Fruit fly (Drosophila melanogaster) whole organism, embryonic: Measurements from ENCODE around the gene LIMK1.

Experiments used
- Bdp1 ChIP-seq: fragments of 200-800 bp; sonication (Bioruptor generic); optimal IDR thresholded peaks from 3 replicates; lab custom pipeline; 2016; ENCODE audit warnings: missing biosample characterization, missing genetic modification characterization
- CG10274 ChIP-seq: fragments of 200-800 bp; sonication (Bioruptor generic); optimal IDR thresholded peaks from 3 replicates; lab custom pipeline; 2017; ENCODE audit warnings: missing biosample characterization, mild to moderate bottlenecking, missing genetic modification characterization
- CG11504 ChIP-seq: fragments of 200-800 bp; sonication (Bioruptor generic); optimal IDR thresholded peaks from 3 replicates; lab custom pipeline; 2019; ENCODE audit warnings: missing biosample characterization, mild to moderate bottlenecking, missing genetic modification characterization, moderate library complexity
- CG12299 ChIP-seq: fragments of 200-800 bp; sonication (Bioruptor generic); optimal IDR thresholded peaks from 2 replicates; lab custom pipeline; 2018; ENCODE audit warnings: missing biosample characterization, mild to moderate bottlenecking, missing genetic modification characterization
- CG13624 ChIP-seq: fragments of 200-800 bp; sonication (Bioruptor generic); optimal IDR thresholded peaks from 2 replicates; lab custom pipeline; 2016; ENCODE audit warnings: missing biosample characterization, missing genetic modification characterization
- CG13775 ChIP-seq: fragments of 200-800 bp; sonication (Bioruptor generic); optimal IDR thresholded peaks from 3 replicates; lab custom pipeline; 2017; ENCODE audit warnings: missing biosample characterization, mild to moderate bottlenecking, missing genetic modification characterization
- CG15696 ChIP-seq: fragments of 200-800 bp; sonication (Bioruptor generic); optimal IDR thresholded peaks from 2 replicates; lab custom pipeline; 2019; ENCODE audit warnings: missing biosample characterization, mild to moderate bottlenecking, missing genetic modification characterization, moderate library complexity
- CG16863 ChIP-seq: fragments of 200-800 bp; sonication (Bioruptor generic); optimal IDR thresholded peaks from 3 replicates; lab custom pipeline; 2016; ENCODE audit warnings: missing biosample characterization, missing genetic modification characterization
- CG17385 ChIP-seq: fragments of 200-800 bp; sonication (Bioruptor generic); optimal IDR thresholded peaks from 3 replicates; lab custom pipeline; 2018; ENCODE audit warnings: missing biosample characterization, mild to moderate bottlenecking, missing genetic modification characterization
- CG18011 ChIP-seq: fragments of 200-800 bp; sonication (Bioruptor generic); optimal IDR thresholded peaks from 2 replicates; lab custom pipeline; 2017; ENCODE audit warnings: missing biosample characterization, missing genetic modification characterization, mild to moderate bottlenecking, moderate library complexity, missing genotype
- CG18619 ChIP-seq: fragments of 200-800 bp; sonication (Bioruptor generic); optimal IDR thresholded peaks from 3 replicates; lab custom pipeline; 2017; ENCODE audit warnings: missing biosample characterization, mild to moderate bottlenecking, missing genetic modification characterization
- CG30431 ChIP-seq: fragments of 200-800 bp; sonication (Bioruptor generic); optimal IDR thresholded peaks from 2 replicates; lab custom pipeline; 2017; ENCODE audit warnings: missing biosample characterization, missing genetic modification characterization
- CG31224 ChIP-seq: fragments of 200-800 bp; sonication (Bioruptor generic); IDR thresholded peaks from 2 replicates; pipeline ENCODE4 v1.3.6; 2022; ENCODE audit warnings: missing biosample characterization, missing genetic modification characterization
- CG4707 ChIP-seq: fragments of 200-800 bp; sonication (Bioruptor generic); optimal IDR thresholded peaks from 2 replicates; lab custom pipeline; 2018; ENCODE audit warnings: missing biosample characterization, mild to moderate bottlenecking, missing genetic modification characterization, moderate library complexity
- CG6689 ChIP-seq: fragments of 200-800 bp; sonication (Bioruptor generic); IDR thresholded peaks from 2 replicates; pipeline ENCODE4 v1.3.6; 2022; ENCODE audit warnings: missing biosample characterization, missing genetic modification characterization
- CG6765 ChIP-seq: fragments of 200-800 bp; sonication (Bioruptor generic); optimal IDR thresholded peaks from 3 replicates; lab custom pipeline; 2017; ENCODE audit warnings: missing biosample characterization, mild to moderate bottlenecking, missing genetic modification characterization
- CG6791 ChIP-seq: fragments of 200-800 bp; sonication (Bioruptor generic); IDR thresholded peaks from 3 replicates; pipeline ENCODE4 v1.3.6; 2022; ENCODE audit warnings: missing biosample characterization, missing genetic modification characterization; ENCODE audit not compliant: partially characterized antibody
- CG7745 ChIP-seq: fragments of 200-800 bp; sonication (Bioruptor generic); optimal IDR thresholded peaks from 2 replicates; lab custom pipeline; 2018; ENCODE audit warnings: missing biosample characterization, mild to moderate bottlenecking, missing genetic modification characterization, moderate library complexity
- CG8765 ChIP-seq: fragments of 200-800 bp; sonication (Bioruptor generic); IDR thresholded peaks from 2 replicates; pipeline ENCODE4 v1.3.6; 2022; ENCODE audit warnings: missing biosample characterization, missing genetic modification characterization
- Dbx ChIP-seq: fragments of 200-800 bp; sonication (Bioruptor generic); IDR thresholded peaks from 3 replicates; pipeline ENCODE4 v1.3.6; 2022; ENCODE audit warnings: missing biosample characterization, missing genetic modification characterization
- Gsc ChIP-seq: fragments of 200-800 bp; sonication (Bioruptor generic); IDR thresholded peaks from 2 replicates; pipeline ENCODE4 v1.3.6; 2022; ENCODE audit warnings: missing biosample characterization, missing genetic modification characterization
- Hmx ChIP-seq: fragments of 200-800 bp; sonication (Bioruptor generic); optimal IDR thresholded peaks from 2 replicates; lab custom pipeline; 2016; ENCODE audit warnings: missing biosample characterization, missing genetic modification characterization
- Lpt ChIP-seq: fragments of >200 bp; optimal IDR thresholded peaks from 2 replicates; lab custom pipeline; 2018; ENCODE audit warnings: missing biosample characterization, missing genetic modification characterization
- Med ChIP-seq: fragments of 200-800 bp; sonication (Bioruptor generic); peaks from one replicate; lab custom pipeline; 2016; ENCODE audit warnings: missing biosample characterization, missing genetic modification characterization, mild to moderate bottlenecking, inconsistent platforms, moderate library complexity
- Neu2 ChIP-seq: fragments of 200-800 bp; sonication (Bioruptor generic); optimal IDR thresholded peaks from 3 replicates; lab custom pipeline; 2016; ENCODE audit warnings: missing biosample characterization, missing genetic modification characterization, borderline replicate concordance
- Optix ChIP-seq: fragments of 200-800 bp; sonication (Bioruptor generic); IDR thresholded peaks from 3 replicates; pipeline ENCODE4 v1.3.6; 2022; ENCODE audit warnings: missing biosample characterization, missing genetic modification characterization
- PHDP ChIP-seq: fragments of 200-800 bp; sonication (Bioruptor generic); optimal IDR thresholded peaks from 3 replicates; lab custom pipeline; 2018; ENCODE audit warnings: missing biosample characterization, mild to moderate bottlenecking, missing genetic modification characterization, moderate library complexity
- Vsx1 ChIP-seq: fragments of 200-800 bp; sonication (Bioruptor generic); optimal IDR thresholded peaks from 2 replicates; lab custom pipeline; 2017; ENCODE audit warnings: missing biosample characterization, mild to moderate bottlenecking, missing genetic modification characterization, missing genetic modification reagents
- Xrp1 ChIP-seq: fragments of 200-800 bp; sonication (Bioruptor generic); IDR thresholded peaks from 2 replicates; pipeline ENCODE4 v1.3.6; 2022; ENCODE audit warnings: missing biosample characterization, missing genetic modification characterization
- bigmax ChIP-seq: fragments of 200-800 bp; sonication (Bioruptor generic); optimal IDR thresholded peaks from 2 replicates; lab custom pipeline; 2018; ENCODE audit warnings: missing biosample characterization, mild to moderate bottlenecking, missing genetic modification characterization
- br ChIP-seq: fragments of >200 bp; optimal IDR thresholded peaks from 2 replicates; lab custom pipeline; 2017
- ci ChIP-seq: fragments of 200-800 bp; sonication (Bioruptor generic); IDR thresholded peaks from 3 replicates; pipeline ENCODE4 v1.3.6; 2022; ENCODE audit warnings: missing biosample characterization, missing genetic modification characterization
- dmrt99B ChIP-seq: fragments of 200-800 bp; sonication (Bioruptor generic); optimal IDR thresholded peaks from 2 replicates; lab custom pipeline; 2018; ENCODE audit warnings: missing biosample characterization, mild to moderate bottlenecking, missing genetic modification characterization, moderate library complexity
- emc ChIP-seq: fragments of 200-800 bp; sonication (Bioruptor generic); optimal IDR thresholded peaks from 2 replicates; lab custom pipeline; 2016; ENCODE audit warnings: missing biosample characterization, missing genetic modification characterization
- kah ChIP-seq: fragments of 200-800 bp; sonication (Bioruptor generic); optimal IDR thresholded peaks from 2 replicates; lab custom pipeline; 2018; ENCODE audit warnings: missing biosample characterization, mild to moderate bottlenecking, missing genetic modification characterization
- maf-S ChIP-seq: fragments of 200-800 bp; sonication (Bioruptor generic); optimal IDR thresholded peaks from 2 replicates; lab custom pipeline; 2016; ENCODE audit warnings: missing biosample characterization, missing genetic modification characterization
- oc ChIP-seq: fragments of 200-800 bp; sonication (Bioruptor generic); optimal IDR thresholded peaks from 2 replicates; lab custom pipeline; 2018; ENCODE audit warnings: missing biosample characterization, mild to moderate bottlenecking, missing genetic modification characterization, moderate library complexity
- odd ChIP-seq: fragments of 200-800 bp; sonication (Bioruptor generic); optimal IDR thresholded peaks from 2 replicates; lab custom pipeline; 2017; ENCODE audit warnings: missing biosample characterization, mild to moderate bottlenecking, missing genetic modification characterization
- pan ChIP-seq, 4 experiments: fragments of >200 bp in 3 of 4; fragments of 200-800 bp in 1 of 4; sonication (Bioruptor generic) in 1 of 4; optimal IDR thresholded peaks in 3 of 4; IDR thresholded peaks in 1 of 4; 2 replicates each; pipeline versions ENCODE4 v1.3.6 to Lab custom; 2017 to 2022; ENCODE audit warnings: missing biosample characterization in 2 of 4, missing genetic modification characterization in 2 of 4, mixed read lengths in 1 of 4
- pros ChIP-seq: fragments of 200-800 bp; sonication (Bioruptor generic); optimal IDR thresholded peaks from 3 replicates; lab custom pipeline; 2019; ENCODE audit warnings: missing biosample characterization, mild to moderate bottlenecking, missing genetic modification characterization, moderate library complexity
- salm ChIP-seq: fragments of 200-800 bp; sonication (Bioruptor generic); optimal IDR thresholded peaks from 2 replicates; lab custom pipeline; 2018; ENCODE audit warnings: missing biosample characterization, mild to moderate bottlenecking, missing genetic modification characterization
- scrt ChIP-seq: fragments of 200-800 bp; sonication (Bioruptor generic); optimal IDR thresholded peaks from 2 replicates; lab custom pipeline; 2018; ENCODE audit warnings: missing biosample characterization, mild to moderate bottlenecking, missing genetic modification characterization, moderate library complexity
- slbo ChIP-seq: fragments of 200-800 bp; sonication (Bioruptor generic); IDR thresholded peaks from 2 replicates; pipeline ENCODE4 v1.3.6; 2022; ENCODE audit warnings: missing biosample characterization, missing genetic modification characterization
- stwl ChIP-seq: fragments of 200-800 bp; sonication (Bioruptor generic); optimal IDR thresholded peaks from 3 replicates; lab custom pipeline; 2018; ENCODE audit warnings: missing biosample characterization, mild to moderate bottlenecking, missing genetic modification characterization, moderate library complexity
- tna ChIP-seq: fragments of 200-800 bp; sonication (Bioruptor generic); IDR thresholded peaks from 2 replicates; pipeline ENCODE4 v1.3.6; 2022; ENCODE audit warnings: missing biosample characterization, missing genetic modification characterization; ENCODE audit not compliant: partially characterized antibody
- unpg ChIP-seq: fragments of 200-800 bp; sonication (Bioruptor generic); optimal IDR thresholded peaks from 3 replicates; lab custom pipeline; 2018; ENCODE audit warnings: missing biosample characterization, mild to moderate bottlenecking, missing genetic modification characterization, moderate library complexity
- vnd ChIP-seq: fragments of 200-800 bp; sonication (Bioruptor generic); IDR thresholded peaks from 3 replicates; pipeline ENCODE4 v1.3.6; 2022; ENCODE audit warnings: missing biosample characterization, missing genetic modification characterization; ENCODE audit not compliant: partially characterized antibody
- z ChIP-seq: fragments of 200-800 bp; sonication (Bioruptor generic); IDR thresholded peaks from 3 replicates; pipeline ENCODE4 v1.3.6; 2022; ENCODE audit warnings: missing biosample characterization, missing genetic modification characterization
- zfh2 ChIP-seq: fragments of 200-800 bp; sonication (Bioruptor generic); optimal IDR thresholded peaks from 2 replicates; lab custom pipeline; 2016; ENCODE audit warnings: missing biosample characterization, missing genetic modification characterization

The LIMK1 gene

dm6 chrX:12546857-12547606, 45.0 kb downstream of the LIMK1 start (continued):
- TF ChIP-seq emc (GFP tag; lab: Kevin White, UChicago), result no peak
- TF ChIP-seq CG12299 (tag; lab: Kevin White, UChicago), result no peak
- no peak for TF ChIP-seq pan (optimal IDR thresholded peaks at IDR 0.05; lab: Kevin White, UChicago)
- TF ChIP-seq pan (GFP tag; optimal IDR thresholded peaks at IDR 0.05 in 1 of 2, IDR thresholded peaks at IDR 0.05 in 1 of 2), result no peak
- no peak for TF ChIP-seq odd (GFP tag; lab: Kevin White, UChicago)
- no peak for TF ChIP-seq CG6765 (GFP tag; lab: Kevin White, UChicago)
- TF ChIP-seq Lpt, result no peak
- TF ChIP-seq maf-S (GFP tag; lab: Kevin White, UChicago), result no peak
- no peak for TF ChIP-seq Neu2
- no peak for TF ChIP-seq bigmax
- no peak for TF ChIP-seq Bdp1
- 0 out of 3 replicates have a peak, but pooled peaks have one; percentile 8 for TF ChIP-seq Dbx (GFP tag; lab: Robert Waterston, UW)
- no peak for TF ChIP-seq z (GFP tag; lab: Robert Waterston, UW)
- no peak for TF ChIP-seq tna (GFP tag; lab: Robert Waterston, UW)
- no peak for TF ChIP-seq oc (tag; lab: Kevin White, UChicago)
- no peak for TF ChIP-seq br
- no peak for TF ChIP-seq CG30431 (GFP tag; lab: Kevin White, UChicago)
- peak; percentile 45 for TF ChIP-seq dmrt99B
- peak; percentile 32 for TF ChIP-seq Xrp1 (GFP tag; lab: Robert Waterston, UW)
- no peak for TF ChIP-seq Optix (GFP tag; lab: Robert Waterston, UW)
- no peak for TF ChIP-seq stwl (tag; lab: Kevin White, UChicago)
- TF ChIP-seq CG15696 (tag; lab: Kevin White, UChicago), result no peak
- no peak for TF ChIP-seq CG16863 (GFP tag; lab: Kevin White, UChicago)
- no peak for TF ChIP-seq zfh2 (GFP tag; lab: Kevin White, UChicago)
- TF ChIP-seq CG7745 (tag; lab: Kevin White, UChicago), result no peak
- TF ChIP-seq kah (GFP tag; lab: Kevin White, UChicago), result no peak
- TF ChIP-seq CG11504 (tag; lab: Kevin White, UChicago), result peak; percentile 52
- no peak for TF ChIP-seq CG4707 (GFP tag; lab: Kevin White, UChicago)
- TF ChIP-seq CG31224 (GFP tag; lab: Robert Waterston, UW), result no peak
- peak; percentile 54 for TF ChIP-seq Med (GFP tag; lab: Kevin White, UChicago)
- TF ChIP-seq PHDP, result peak; percentile 36
- TF ChIP-seq scrt, result peak; percentile 35
- no peak for TF ChIP-seq CG10274 (GFP tag; lab: Kevin White, UChicago)
- no peak for TF ChIP-seq CG6791 (GFP tag; lab: Robert Waterston, UW)
- no peak for TF ChIP-seq CG8765 (GFP tag; lab: Robert Waterston, UW)
- TF ChIP-seq pros (GFP tag; lab: Kevin White, UChicago), result no peak
- TF ChIP-seq ci (GFP tag; lab: Robert Waterston, UW), result no peak; the same call in 2 of the 3 replicates
- TF ChIP-seq salm (tag; lab: Kevin White, UChicago), result no peak
- peak; percentile 13 for TF ChIP-seq CG18619 (GFP tag; lab: Kevin White, UChicago)
- no peak for TF ChIP-seq Gsc (GFP tag; lab: Robert Waterston, UW)
- TF ChIP-seq Hmx (GFP tag; lab: Kevin White, UChicago), result no peak
- no peak for TF ChIP-seq CG13775 (GFP tag; lab: Kevin White, UChicago)
- TF ChIP-seq slbo, result peak; percentile 17; the same call in 1 of the 2 replicates
- TF ChIP-seq vnd (GFP tag; lab: Robert Waterston, UW), result no peak
- no peak for TF ChIP-seq CG6689 (GFP tag; lab: Robert Waterston, UW)
- no peak for TF ChIP-seq CG13624 (GFP tag; lab: Kevin White, UChicago)
- TF ChIP-seq Vsx1 (GFP tag; lab: Kevin White, UChicago), result no peak
- peak; percentile 5 for TF ChIP-seq unpg (GFP tag; lab: Kevin White, UChicago)
- TF ChIP-seq CG18011 (GFP tag; lab: Kevin White, UChicago), result no peak
- no peak for TF ChIP-seq CG17385 (GFP tag; lab: Kevin White, UChicago)
